Worm (Caenorhabditis elegans) whole organism, late embryonic: Measurements from ENCODE around the gene F32D1.7.

Experiments used
- pha-2 ChIP-seq: sonication (generic microtip); optimal IDR thresholded peaks from 2 replicates; lab custom pipeline; 2017; ENCODE audit warnings: mild to moderate bottlenecking, missing genetic modification characterization, missing compliant biosample characterization
- sox-4 ChIP-seq: sonication (generic microtip); optimal IDR thresholded peaks from 2 replicates; lab custom pipeline; 2017; ENCODE audit warnings: mild to moderate bottlenecking, missing genetic modification characterization, inconsistent platforms, missing compliant biosample characterization
- ttx-3 ChIP-seq: sonication (generic microtip); optimal IDR thresholded peaks from 2 replicates; lab custom pipeline; 2016; ENCODE audit warnings: missing genetic modification reagents, missing genetic modification characterization, missing compliant biosample characterization

ce11 chrV:4332450-4332849 lies 43.5 kb downstream of the F32D1.7 start, which contains the start of gene oac-12:
- no peak for TF ChIP-seq ttx-3 (tag; lab: Kevin White, UChicago)
- no peak for TF ChIP-seq pha-2 (tag; lab: Kevin White, UChicago)
- no peak for TF ChIP-seq sox-4 (tag; lab: Kevin White, UChicago)
